Worm (Caenorhabditis elegans): ENCODE measurements around the gene K04F1.8.

Gene K04F1.8

DNA sequence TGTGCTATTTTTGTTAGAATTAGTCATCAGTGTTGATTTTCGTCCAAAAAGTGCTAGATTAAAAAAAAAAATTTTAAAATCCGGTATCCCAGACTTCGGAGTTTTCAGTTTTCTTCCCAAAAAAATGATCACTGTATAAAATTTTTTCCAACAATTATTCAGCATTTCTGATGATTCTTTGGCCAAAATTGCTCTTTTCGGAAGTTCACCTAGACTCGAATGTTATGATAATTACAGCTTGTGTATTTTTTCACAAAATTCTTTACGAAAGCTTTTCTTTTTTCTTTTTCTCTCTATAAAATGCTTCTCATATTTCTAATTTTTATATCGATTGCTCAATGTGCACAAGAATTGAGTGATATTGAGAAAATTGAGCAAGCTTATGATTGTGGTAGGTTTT lies 35.3 kb upstream of the K04F1.8 start, which contains the start of gene irld-17:
TSS of gene irld-17 (plus strand) at position 301 of the 400 bp plus-strand sequence.
- no peak for TF ChIP-seq T22C8.4 (GFP tag; IDR thresholded peaks at IDR 0.05)
- TF ChIP-seq ztf-29 (GFP tag; IDR thresholded peaks at IDR 0.05): no peak
- no peak for TF ChIP-seq flt-1 (GFP tag; IDR thresholded peaks at IDR 0.05)
- TF ChIP-seq ztf-23 (GFP tag; IDR thresholded peaks at IDR 0.05): no peak
- TF ChIP-seq ref-1 (GFP tag; conservative IDR thresholded peaks at IDR 0.05): no peak
- no peak for TF ChIP-seq med-1 (GFP tag; optimal IDR thresholded peaks at IDR 0.05; ENCODE audit: insufficient read depth)
- no peak for TF ChIP-seq tab-1 (GFP tag; IDR thresholded peaks at IDR 0.05)
- TF ChIP-seq cog-1 (tag; optimal IDR thresholded peaks at IDR 0.05): no peak
- no peak for TF ChIP-seq klf-2 (GFP tag; conservative IDR thresholded peaks at IDR 0.05)

- TF ChIP-seq ztf-29 (GFP tag; IDR thresholded peaks at IDR 0.05) (no peak), T22C8.4 (GFP tag; IDR thresholded peaks at IDR 0.05) (no peak), flt-1 (GFP tag; IDR thresholded peaks at IDR 0.05) (no peak), tab-1 (GFP tag; IDR thresholded peaks at IDR 0.05) (no peak), med-1 (GFP tag; optimal IDR thresholded peaks at IDR 0.05; ENCODE audit: insufficient read depth) (no peak), klf-2 (GFP tag; conservative IDR thresholded peaks at IDR 0.05) (no peak), ztf-23 (GFP tag; IDR thresholded peaks at IDR 0.05) (no peak)
Observed at ce11 chrV:1635859-1636258, 31.1 kb upstream of the K04F1.8 start, which contains the start of gene str-222. TSS of gene str-222 (plus strand) at chrV:1636159.

ce11 chrV:1640008-1640407 lies 27.0 kb upstream of the K04F1.8 start, which contains the start of gene str-221:
TSS of gene str-221 (plus strand) at chrV:1640308.
- TF ChIP-seq ref-1 (GFP tag; conservative IDR thresholded peaks at IDR 0.05) (no peak), cog-1 (tag; optimal IDR thresholded peaks at IDR 0.05) (no peak), flt-1 (GFP tag; IDR thresholded peaks at IDR 0.05) (no peak), ztf-23 (GFP tag; IDR thresholded peaks at IDR 0.05) (no peak), med-1 (GFP tag; optimal IDR thresholded peaks at IDR 0.05; ENCODE audit: insufficient read depth) (no peak), ztf-29 (GFP tag; IDR thresholded peaks at IDR 0.05) (no peak), klf-2 (GFP tag; conservative IDR thresholded peaks at IDR 0.05) (no peak), tab-1 (GFP tag; IDR thresholded peaks at IDR 0.05) (no peak), T22C8.4 (GFP tag; IDR thresholded peaks at IDR 0.05) (no peak)

DNA sequence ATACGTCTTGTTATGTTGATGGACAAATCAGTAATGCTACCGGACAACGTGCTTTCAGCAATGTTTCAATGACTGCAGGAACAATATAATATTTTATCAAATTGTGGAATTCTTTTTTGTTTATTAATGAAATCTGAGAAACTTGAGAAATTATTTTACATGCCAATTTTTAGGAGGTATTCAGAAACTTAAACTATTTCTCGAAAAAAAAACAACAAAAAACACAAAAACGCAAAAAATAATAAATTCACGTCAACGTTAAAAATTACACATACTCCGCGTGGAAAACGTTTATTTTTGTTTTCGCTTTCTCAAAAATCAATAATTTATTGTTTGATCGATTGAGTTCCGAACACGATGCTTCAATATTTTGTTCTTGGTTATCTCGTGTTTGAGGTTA lies 24.8 kb upstream of the K04F1.8 start, which contains the start of gene Y46H3D.1:
TSS of gene Y46H3D.1 (plus strand) at position 301 of the 400 bp plus-strand sequence.
- TF ChIP-seq T22C8.4 (GFP tag; IDR thresholded peaks at IDR 0.05): no peak
- no peak for TF ChIP-seq cog-1 (tag; optimal IDR thresholded peaks at IDR 0.05)
- TF ChIP-seq flt-1 (GFP tag; IDR thresholded peaks at IDR 0.05): no peak
- no peak for TF ChIP-seq tab-1 (GFP tag; IDR thresholded peaks at IDR 0.05)
- TF ChIP-seq klf-2 (GFP tag; conservative IDR thresholded peaks at IDR 0.05): no peak
- TF ChIP-seq med-1 (GFP tag; optimal IDR thresholded peaks at IDR 0.05; ENCODE audit: insufficient read depth): no peak
- TF ChIP-seq ref-1 (GFP tag; conservative IDR thresholded peaks at IDR 0.05): no peak
- no peak for TF ChIP-seq ztf-23 (GFP tag; IDR thresholded peaks at IDR 0.05)
- no peak for TF ChIP-seq ztf-29 (GFP tag; IDR thresholded peaks at IDR 0.05)

ce11 chrV:1642768-1643167 lies 24.2 kb upstream of the K04F1.8 start:
- TF ChIP-seq cog-1 (tag; optimal IDR thresholded peaks at IDR 0.05) (no peak), med-1 (GFP tag; optimal IDR thresholded peaks at IDR 0.05; ENCODE audit: insufficient read depth) (no peak), flt-1 (GFP tag; IDR thresholded peaks at IDR 0.05) (no peak), ref-1 (GFP tag; conservative IDR thresholded peaks at IDR 0.05) (no peak), tab-1 (GFP tag; IDR thresholded peaks at IDR 0.05) (no peak), T22C8.4 (GFP tag; IDR thresholded peaks at IDR 0.05) (no peak), klf-2 (GFP tag; conservative IDR thresholded peaks at IDR 0.05) (no peak), ztf-23 (GFP tag; IDR thresholded peaks at IDR 0.05) (no peak), ztf-29 (GFP tag; IDR thresholded peaks at IDR 0.05) (no peak)

ce11 chrV:1643886-1644285 lies 23.1 kb upstream of the K04F1.8 start, which contains the start of gene alh-2:
TSS of gene alh-2 (plus strand) at chrV:1644169.
- no peak for TF ChIP-seq cog-1 (tag; optimal IDR thresholded peaks at IDR 0.05)

ce11 chrV:1648000-1648399 lies 19.0 kb upstream of the K04F1.8 start, which contains the start of gene irld-45:
TSS of gene irld-45 (plus strand) at chrV:1648300.
- TF ChIP-seq ref-1 (GFP tag; conservative IDR thresholded peaks at IDR 0.05) (no peak), flt-1 (GFP tag; IDR thresholded peaks at IDR 0.05) (no peak), tab-1 (GFP tag; IDR thresholded peaks at IDR 0.05) (no peak), ztf-23 (GFP tag; IDR thresholded peaks at IDR 0.05) (no peak), cog-1 (tag; optimal IDR thresholded peaks at IDR 0.05) (no peak), med-1 (GFP tag; optimal IDR thresholded peaks at IDR 0.05; ENCODE audit: insufficient read depth) (no peak), T22C8.4 (GFP tag; IDR thresholded peaks at IDR 0.05) (no peak), klf-2 (GFP tag; conservative IDR thresholded peaks at IDR 0.05) (no peak), ztf-29 (GFP tag; IDR thresholded peaks at IDR 0.05) (no peak)

- TF ChIP-seq cog-1 (tag; optimal IDR thresholded peaks at IDR 0.05) (no peak), tab-1 (GFP tag; IDR thresholded peaks at IDR 0.05) (no peak), ztf-23 (GFP tag; IDR thresholded peaks at IDR 0.05) (no peak), flt-1 (GFP tag; IDR thresholded peaks at IDR 0.05) (no peak), T22C8.4 (GFP tag; IDR thresholded peaks at IDR 0.05) (no peak), ref-1 (GFP tag; conservative IDR thresholded peaks at IDR 0.05) (no peak), med-1 (GFP tag; optimal IDR thresholded peaks at IDR 0.05; ENCODE audit: insufficient read depth) (no peak), klf-2 (GFP tag; conservative IDR thresholded peaks at IDR 0.05) (no peak), ztf-29 (GFP tag; IDR thresholded peaks at IDR 0.05) (no peak)
Observed at ce11 chrV:1651045-1651444, 16.0 kb upstream of the K04F1.8 start, which contains the start of gene irld-44. TSS of gene irld-44 (plus strand) at chrV:1651345.

DNA sequence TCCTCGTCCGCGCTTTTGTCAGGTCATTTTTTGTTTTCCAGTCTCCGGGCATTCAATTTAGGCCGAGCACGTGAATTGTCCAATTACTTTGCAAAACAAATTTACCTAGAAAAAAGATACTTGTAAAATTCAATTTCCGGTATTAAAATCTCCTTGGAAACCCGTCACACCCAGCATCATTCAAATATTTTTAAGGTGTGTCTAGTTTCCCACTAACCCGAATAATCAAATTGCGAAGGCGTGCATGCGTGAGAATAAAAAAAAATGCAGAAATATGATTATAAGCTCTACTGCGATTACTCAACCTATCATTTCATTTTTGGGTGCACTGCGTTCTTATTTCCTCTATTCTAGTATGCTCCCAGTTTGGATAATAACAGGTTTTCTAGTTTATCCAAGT lies 12.2 kb upstream of the K04F1.8 start, which contains the start of gene irld-11:
TSS of gene irld-11 (plus strand) at position 301 of the 400 bp plus-strand sequence.
- TF ChIP-seq cog-1 (tag; optimal IDR thresholded peaks at IDR 0.05): no peak
- no peak for TF ChIP-seq flt-1 (GFP tag; IDR thresholded peaks at IDR 0.05)
- no peak for TF ChIP-seq tab-1 (GFP tag; IDR thresholded peaks at IDR 0.05)
- no peak for TF ChIP-seq T22C8.4 (GFP tag; IDR thresholded peaks at IDR 0.05)
- no peak for TF ChIP-seq ztf-23 (GFP tag; IDR thresholded peaks at IDR 0.05)
- TF ChIP-seq med-1 (GFP tag; optimal IDR thresholded peaks at IDR 0.05; ENCODE audit: insufficient read depth): no peak
- TF ChIP-seq ref-1 (GFP tag; conservative IDR thresholded peaks at IDR 0.05): no peak
- no peak for TF ChIP-seq ztf-29 (GFP tag; IDR thresholded peaks at IDR 0.05)
- TF ChIP-seq klf-2 (GFP tag; conservative IDR thresholded peaks at IDR 0.05): no peak

- no peak for TF ChIP-seq ztf-29 (GFP tag; IDR thresholded peaks at IDR 0.05)
Observed at ce11 chrV:1662270-1662669, 4.7 kb upstream of the K04F1.8 start, which contains the start of gene irld-40. TSS of gene irld-40 (plus strand) at chrV:1662570.

Data from whole organism, midembryonic.